Fruit fly (Drosophila melanogaster) whole organism, embryonic: ENCODE results near the gene CG1840.

ENCODE experiments used
- Asciz ChIP-seq: fragments of 200-800 bp; sonication (Bioruptor generic); optimal IDR thresholded peaks from 2 replicates; lab custom pipeline; 2017; ENCODE audit warnings: missing biosample characterization, mild to moderate bottlenecking, missing genetic modification characterization, missing genetic modification reagents
- Bgb ChIP-seq: fragments of 200-800 bp; sonication (Bioruptor generic); IDR thresholded peaks from 2 replicates; pipeline ENCODE4 v1.3.6; 2022; ENCODE audit warnings: missing biosample characterization, missing genetic modification characterization; ENCODE audit not compliant: partially characterized antibody
- C15 ChIP-seq: fragments of 200-800 bp; sonication (Bioruptor generic); IDR thresholded peaks from 3 replicates; pipeline ENCODE4 v1.3.6; 2022; ENCODE audit warnings: missing biosample characterization, missing genetic modification characterization
- CG10366 ChIP-seq: fragments of 200-800 bp; sonication (Bioruptor generic); IDR thresholded peaks from 2 replicates; pipeline ENCODE4 v1.3.6; 2022; ENCODE audit warnings: missing biosample characterization, missing genetic modification characterization
- CG12236 ChIP-seq: fragments of 200-800 bp; sonication (Bioruptor generic); optimal IDR thresholded peaks from 2 replicates; lab custom pipeline; 2016; ENCODE audit warnings: missing biosample characterization, missing genetic modification characterization
- CG12942 ChIP-seq: fragments of 200-800 bp; sonication (Bioruptor generic); optimal IDR thresholded peaks from 3 replicates; lab custom pipeline; 2016; ENCODE audit warnings: missing biosample characterization, missing genetic modification characterization
- CG14014 ChIP-seq: fragments of 200-800 bp; sonication (Bioruptor generic); IDR thresholded peaks from 2 replicates; pipeline ENCODE4 v1.3.6; 2022; ENCODE audit warnings: missing biosample characterization, missing genetic modification characterization
- CG15269 ChIP-seq: fragments of 200-800 bp; sonication (Bioruptor generic); optimal IDR thresholded peaks from 2 replicates; lab custom pipeline; 2018; ENCODE audit warnings: missing biosample characterization, mild to moderate bottlenecking, missing genetic modification characterization, moderate library complexity
- CG1603 ChIP-seq: fragments of 200-800 bp; sonication (Bioruptor generic); optimal IDR thresholded peaks from 2 replicates; lab custom pipeline; 2019; ENCODE audit warnings: missing biosample characterization, mild to moderate bottlenecking, missing genetic modification characterization, moderate library complexity
- CG2712 ChIP-seq: fragments of 200-800 bp; optimal IDR thresholded peaks from 3 replicates; lab custom pipeline; 2019; ENCODE audit warnings: missing biosample characterization, mild to moderate bottlenecking, missing genetic modification characterization, moderate library complexity
- CG3281 ChIP-seq: fragments of 200-800 bp; sonication (Bioruptor generic); optimal IDR thresholded peaks from 3 replicates; lab custom pipeline; 2017; ENCODE audit warnings: missing biosample characterization, mild to moderate bottlenecking, missing genetic modification characterization
- CG3847 ChIP-seq: fragments of 200-800 bp; sonication (Bioruptor generic); IDR thresholded peaks from 2 replicates; pipeline ENCODE4 v1.3.6; 2022; ENCODE audit warnings: missing biosample characterization, missing genetic modification characterization
- CG6689 ChIP-seq: fragments of 200-800 bp; sonication (Bioruptor generic); IDR thresholded peaks from 2 replicates; pipeline ENCODE4 v1.3.6; 2022; ENCODE audit warnings: missing biosample characterization, missing genetic modification characterization
- CG7271 ChIP-seq: fragments of 200-800 bp; sonication (Bioruptor generic); optimal IDR thresholded peaks from 2 replicates; lab custom pipeline; 2018; ENCODE audit warnings: missing biosample characterization, mild to moderate bottlenecking, missing genetic modification characterization, moderate library complexity
- CG7357 ChIP-seq: fragments of 200-800 bp; sonication (Bioruptor generic); IDR thresholded peaks from 3 replicates; pipeline ENCODE4 v1.3.6; 2022; ENCODE audit warnings: missing biosample characterization, missing genetic modification characterization
- CG7372 ChIP-seq: fragments of 200-800 bp; sonication (Bioruptor generic); IDR thresholded peaks from 2 replicates; pipeline ENCODE4 v1.3.6; 2022; ENCODE audit warnings: missing biosample characterization, missing genetic modification characterization
- CG7556 ChIP-seq: fragments of 200-800 bp; sonication (Bioruptor generic); optimal IDR thresholded peaks from 2 replicates; lab custom pipeline; 2017; ENCODE audit warnings: missing biosample characterization, mild to moderate bottlenecking, missing genetic modification characterization
- CG7839 ChIP-seq: fragments of 200-800 bp; sonication (Bioruptor generic); optimal IDR thresholded peaks from 3 replicates; lab custom pipeline; 2018; ENCODE audit warnings: missing biosample characterization, mild to moderate bottlenecking, missing genetic modification characterization, moderate library complexity
- CG8924 ChIP-seq: fragments of 200-800 bp; optimal IDR thresholded peaks from 3 replicates; lab custom pipeline; 2019; ENCODE audit warnings: missing biosample characterization, mild to moderate bottlenecking, missing genetic modification characterization, moderate library complexity
- CG9437 ChIP-seq: fragments of 200-800 bp; sonication (Bioruptor generic); optimal IDR thresholded peaks from 2 replicates; lab custom pipeline; 2018; ENCODE audit warnings: missing biosample characterization, mild to moderate bottlenecking, missing genetic modification characterization
- CoRest ChIP-seq: fragments of 200-800 bp; sonication (Bioruptor generic); optimal IDR thresholded peaks from 3 replicates; lab custom pipeline; 2018; ENCODE audit warnings: missing biosample characterization, mild to moderate bottlenecking, missing genetic modification characterization, moderate library complexity
- CrebB ChIP-seq: fragments of 200-800 bp; sonication (Bioruptor generic); optimal IDR thresholded peaks from 3 replicates; lab custom pipeline; 2018; ENCODE audit warnings: missing biosample characterization, mild to moderate bottlenecking, missing genetic modification characterization
- E2f1 ChIP-seq: fragments of 200-800 bp; sonication (Bioruptor generic); IDR thresholded peaks from 2 replicates; pipeline ENCODE4 v1.3.6; 2022; ENCODE audit warnings: missing biosample characterization, missing genetic modification characterization
- Eip74EF ChIP-seq, 2 experiments: fragments of 200-800 bp in 1 of 2; fragments of >200 bp in 1 of 2; sonication (Bioruptor generic) in 1 of 2; optimal IDR thresholded peaks; 2 replicates each; lab custom pipeline; 2017 to 2019; ENCODE audit warnings: missing biosample characterization in 2 of 2, missing genetic modification characterization in 2 of 2, mild to moderate bottlenecking in 1 of 2, moderate library complexity in 1 of 2
- H15 ChIP-seq: fragments of 200-800 bp; sonication (Bioruptor generic); IDR thresholded peaks from 3 replicates; pipeline ENCODE4 v1.3.6; 2022; ENCODE audit warnings: missing biosample characterization, missing genetic modification characterization
- Kr ChIP-seq: fragments of 200-800 bp; sonication (Bioruptor generic); optimal IDR thresholded peaks from 2 replicates; lab custom pipeline; 2017; ENCODE audit warnings: missing biosample characterization, mild to moderate bottlenecking, missing genetic modification characterization
- PHDP ChIP-seq: fragments of 200-800 bp; sonication (Bioruptor generic); optimal IDR thresholded peaks from 3 replicates; lab custom pipeline; 2018; ENCODE audit warnings: missing biosample characterization, mild to moderate bottlenecking, missing genetic modification characterization, moderate library complexity
- Sox100B ChIP-seq: fragments of 200-800 bp; sonication (Bioruptor generic); optimal IDR thresholded peaks from 3 replicates; lab custom pipeline; 2018; ENCODE audit warnings: missing biosample characterization, mild to moderate bottlenecking, missing genetic modification characterization
- Sox102F ChIP-seq: fragments of 200-800 bp; sonication (Bioruptor generic); optimal IDR thresholded peaks from 2 replicates; lab custom pipeline; 2018; ENCODE audit warnings: missing biosample characterization, mild to moderate bottlenecking, missing genetic modification characterization, moderate library complexity
- Usf ChIP-seq: fragments of 200-800 bp; sonication (Bioruptor generic); optimal IDR thresholded peaks from 2 replicates; lab custom pipeline; 2017; ENCODE audit warnings: missing genotype, missing biosample characterization, missing genetic modification characterization
- btn ChIP-seq: fragments of 200-800 bp; sonication (Bioruptor generic); optimal IDR thresholded peaks from 2 replicates; lab custom pipeline; 2016; ENCODE audit warnings: missing biosample characterization, missing genetic modification characterization
- cg ChIP-seq: fragments of 200-800 bp; sonication (Bioruptor generic); optimal IDR thresholded peaks from 3 replicates; lab custom pipeline; 2019; ENCODE audit warnings: missing biosample characterization, mild to moderate bottlenecking, missing genetic modification characterization, moderate library complexity
- corto ChIP-seq: fragments of 200-800 bp; sonication (Bioruptor generic); optimal IDR thresholded peaks from 2 replicates; lab custom pipeline; 2016; ENCODE audit warnings: missing biosample characterization, mild to moderate bottlenecking, missing genetic modification characterization, moderate library complexity
- dan ChIP-seq: fragments of 200-800 bp; sonication (Bioruptor generic); IDR thresholded peaks from 2 replicates; pipeline ENCODE4 v1.3.6; 2022; ENCODE audit warnings: missing biosample characterization, missing genetic modification characterization
- dmrt99B ChIP-seq: fragments of 200-800 bp; sonication (Bioruptor generic); optimal IDR thresholded peaks from 2 replicates; lab custom pipeline; 2018; ENCODE audit warnings: missing biosample characterization, mild to moderate bottlenecking, missing genetic modification characterization, moderate library complexity
- gfzf ChIP-seq: fragments of 200-800 bp; sonication (Bioruptor generic); optimal IDR thresholded peaks from 2 replicates; lab custom pipeline; 2016; ENCODE audit warnings: missing biosample characterization, mild to moderate bottlenecking, missing genetic modification characterization, moderate library complexity
- grau ChIP-seq: fragments of 200-800 bp; optimal IDR thresholded peaks from 3 replicates; lab custom pipeline; 2019; ENCODE audit warnings: missing biosample characterization, mild to moderate bottlenecking, missing genetic modification characterization, moderate library complexity
- grn ChIP-seq: fragments of 200-800 bp; sonication (Bioruptor generic); optimal IDR thresholded peaks from 3 replicates; lab custom pipeline; 2017; ENCODE audit warnings: missing biosample characterization, missing genetic modification characterization
- klu ChIP-seq: fragments of 200-800 bp; sonication (Bioruptor generic); IDR thresholded peaks from 2 replicates; pipeline ENCODE4 v1.3.6; 2022; ENCODE audit warnings: missing biosample characterization, missing genetic modification characterization
- nmo ChIP-seq: fragments of 200-800 bp; sonication (Bioruptor generic); optimal IDR thresholded peaks from 2 replicates; lab custom pipeline; 2018; ENCODE audit warnings: missing biosample characterization, mild to moderate bottlenecking, missing genetic modification characterization, moderate library complexity
- odd ChIP-seq: fragments of 200-800 bp; sonication (Bioruptor generic); optimal IDR thresholded peaks from 2 replicates; lab custom pipeline; 2017; ENCODE audit warnings: missing biosample characterization, mild to moderate bottlenecking, missing genetic modification characterization
- pum ChIP-seq: fragments of 200-800 bp; sonication (Bioruptor generic); optimal IDR thresholded peaks from 2 replicates; lab custom pipeline; 2016; ENCODE audit warnings: missing biosample characterization, missing genetic modification characterization
- seq ChIP-seq: fragments of 200-800 bp; sonication (Bioruptor generic); IDR thresholded peaks from 2 replicates; pipeline ENCODE4 v1.3.6; 2022; ENCODE audit warnings: missing biosample characterization, missing genetic modification characterization
- sob ChIP-seq: fragments of 200-800 bp; sonication (Bioruptor generic); IDR thresholded peaks from 2 replicates; pipeline ENCODE4 v1.3.6; 2022; ENCODE audit warnings: missing biosample characterization, missing genetic modification characterization
- stc ChIP-seq: fragments of 200-800 bp; sonication (Bioruptor generic); IDR thresholded peaks from 2 replicates; pipeline ENCODE4 v1.3.6; 2022; ENCODE audit warnings: missing biosample characterization, missing genetic modification characterization
- tap ChIP-seq: fragments of 200-800 bp; optimal IDR thresholded peaks from 3 replicates; lab custom pipeline; 2019; ENCODE audit warnings: missing biosample characterization, mild to moderate bottlenecking, missing genetic modification characterization, moderate library complexity
- ttk ChIP-seq: fragments of 200-800 bp; sonication (Bioruptor generic); IDR thresholded peaks from 2 replicates; pipeline ENCODE4 v2.1.2; 2022; ENCODE audit warnings: missing biosample characterization, missing genetic modification characterization
- zfh1 ChIP-seq: fragments of 200-800 bp; sonication (Bioruptor generic); IDR thresholded peaks from 3 replicates; pipeline ENCODE4 v1.3.6; 2022; ENCODE audit warnings: missing biosample characterization, missing genetic modification characterization

Gene CG1840

DNA sequence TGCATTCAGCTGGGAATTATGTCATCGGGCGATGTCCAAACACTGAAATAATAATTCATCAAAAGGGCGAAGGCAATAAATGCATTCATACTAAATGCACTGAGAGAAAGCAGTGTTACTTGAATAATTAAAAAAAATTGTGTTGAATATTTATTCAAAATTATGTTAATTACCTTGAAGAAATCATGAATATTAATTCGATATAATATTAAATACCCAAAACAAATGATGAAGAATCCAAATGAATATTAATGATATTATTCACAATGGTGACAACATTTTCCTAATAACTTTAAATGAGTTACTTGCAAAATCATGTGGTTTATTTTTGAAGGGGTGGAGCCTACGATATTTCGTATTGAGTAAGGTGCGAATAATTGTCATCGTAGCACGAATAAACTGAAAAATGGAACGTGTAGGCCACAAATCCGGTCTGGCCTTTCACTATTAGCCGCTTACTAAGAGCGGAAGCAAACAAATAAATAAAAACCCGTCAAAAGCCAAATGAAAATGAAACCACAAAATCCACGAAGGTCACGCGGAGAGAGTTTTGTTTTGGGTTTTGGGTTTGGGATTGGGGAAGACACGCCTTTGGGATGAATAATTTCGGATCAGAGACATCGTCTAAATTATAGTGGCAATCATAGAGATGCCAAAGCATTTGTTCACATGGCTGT, 46.3 kb upstream of the CG1840 start (continued):
- no peak for TF ChIP-seq Usf (GFP tag; lab: Kevin White, UChicago)
- TF ChIP-seq H15 (GFP tag; lab: Robert Waterston, UW) = no peak
- peak; percentile 37 for TF ChIP-seq tap
- TF ChIP-seq CG2712 (tag; lab: Kevin White, UChicago) = peak; percentile 42
- TF ChIP-seq C15 = no peak
- no peak for TF ChIP-seq CG7372 (GFP tag; lab: Robert Waterston, UW)
- TF ChIP-seq CG14014 = no peak
- TF ChIP-seq CG7357 (GFP tag; lab: Robert Waterston, UW) = no peak
- TF ChIP-seq CG7271 (tag; lab: Kevin White, UChicago) = no peak
- TF ChIP-seq nmo = peak; percentile 43
- TF ChIP-seq btn (GFP tag; lab: Kevin White, UChicago) = no peak
- TF ChIP-seq dan (GFP tag; lab: Robert Waterston, UW) = no peak
- no peak for TF ChIP-seq Bgb (GFP tag; lab: Robert Waterston, UW)
- TF ChIP-seq Eip74EF (GFP tag; optimal IDR thresholded peaks at IDR 0.05; lab: Kevin White, UChicago) = peak in 1 of 2 experiments; percentile 53
- TF ChIP-seq CoRest (tag; lab: Kevin White, UChicago) = peak; percentile 35
- peak; percentile 15 for TF ChIP-seq CG7556
- TF ChIP-seq Sox100B (GFP tag; lab: Kevin White, UChicago) = peak; percentile 62
- no peak for TF ChIP-seq cg (GFP tag; lab: Kevin White, UChicago)
- no peak for TF ChIP-seq klu (GFP tag; lab: Robert Waterston, UW)
- TF ChIP-seq odd (GFP tag; lab: Kevin White, UChicago) = no peak
- peak; percentile 13 for TF ChIP-seq CG15269 (tag; lab: Kevin White, UChicago)
- peak; percentile 33 for TF ChIP-seq CG8924 (tag; lab: Kevin White, UChicago)
- peak; percentile 32 for TF ChIP-seq CG7839 (tag; lab: Kevin White, UChicago)

DNA sequence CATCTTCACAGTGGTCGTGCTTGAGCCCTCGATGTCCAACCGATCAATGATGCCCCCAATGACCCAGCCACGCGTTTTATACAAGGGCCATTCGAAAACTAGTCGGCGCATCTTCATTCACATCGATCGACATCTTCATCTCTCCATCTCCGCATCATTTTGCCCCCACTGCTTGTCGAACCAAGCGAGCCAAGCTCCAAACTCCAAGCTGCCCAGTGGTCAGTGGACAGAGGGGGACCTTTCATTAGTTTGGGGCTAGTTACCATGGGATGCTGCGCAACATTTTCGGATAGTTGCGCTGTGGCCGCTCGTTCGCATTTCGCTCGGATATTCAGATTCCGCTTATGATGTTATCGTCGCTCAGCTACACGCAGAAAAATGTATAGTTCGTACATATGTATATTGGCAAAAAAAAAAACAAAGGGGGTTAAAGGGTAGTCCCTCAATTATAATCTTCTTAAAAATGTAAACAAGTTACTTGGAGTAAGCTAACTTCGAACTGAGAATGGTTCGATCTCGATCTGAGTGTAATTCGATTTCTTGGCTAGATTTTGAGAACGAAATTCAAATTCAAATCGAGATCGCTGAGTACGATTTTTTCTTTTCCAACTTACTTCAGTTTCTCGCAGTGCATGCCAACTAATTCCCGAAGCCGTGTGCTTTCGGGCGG, 42.0 kb upstream of the CG1840 start, which contains the start of gene CG15740:
TSS of gene CG15740 (minus strand) at position 51 of the 670 bp plus-strand sequence.
- TF ChIP-seq gfzf (GFP tag; lab: Kevin White, UChicago) (no peak), zfh1 (GFP tag; lab: Robert Waterston, UW) (peak; percentile 43; the same call in 1 of the 3 replicates), Asciz (GFP tag; lab: Kevin White, UChicago) (peak; percentile 41), CG12236 (no peak), dmrt99B (tag; lab: Kevin White, UChicago) (peak; percentile 79), H15 (GFP tag; lab: Robert Waterston, UW) (peak; percentile 61; the same call in 1 of the 3 replicates), Sox102F (GFP tag; lab: Kevin White, UChicago) (peak; percentile 63), CG3847 (GFP tag; lab: Robert Waterston, UW) (no peak; the same call in none of the 2 replicates), ttk (peak; percentile 58; the same call in 1 of the 2 replicates), seq (GFP tag; lab: Robert Waterston, UW) (peak; percentile 76), PHDP (tag; lab: Kevin White, UChicago) (peak; percentile 28), CG10366 (GFP tag; lab: Robert Waterston, UW) (peak; percentile 62), CG1603 (peak; percentile 38), grau (tag; lab: Kevin White, UChicago) (peak; percentile 1), CG12942 (GFP tag; lab: Kevin White, UChicago) (no peak), corto (no peak), CG9437 (no peak), CrebB (no peak), klu (GFP tag; lab: Robert Waterston, UW) (no peak), E2f1 (GFP tag; lab: Robert Waterston, UW) (0 out of 2 replicates have a peak, but pooled peaks have one; percentile 44), CG3281 (GFP tag; lab: Kevin White, UChicago) (no peak), grn (GFP tag; lab: Kevin White, UChicago) (no peak), pum (GFP tag; lab: Kevin White, UChicago) (peak; percentile 46), Kr (GFP tag; lab: Kevin White, UChicago) (no peak), stc (GFP tag; lab: Robert Waterston, UW) (peak; percentile 62; the same call in 1 of the 2 replicates), CG6689 (peak; percentile 66), sob (GFP tag; lab: Robert Waterston, UW) (peak; percentile 25; the same call in 1 of the 2 replicates)
